Worm (Caenorhabditis elegans): Measurements from ENCODE around the gene D1005.4.

The D1005.4 gene

DNA sequence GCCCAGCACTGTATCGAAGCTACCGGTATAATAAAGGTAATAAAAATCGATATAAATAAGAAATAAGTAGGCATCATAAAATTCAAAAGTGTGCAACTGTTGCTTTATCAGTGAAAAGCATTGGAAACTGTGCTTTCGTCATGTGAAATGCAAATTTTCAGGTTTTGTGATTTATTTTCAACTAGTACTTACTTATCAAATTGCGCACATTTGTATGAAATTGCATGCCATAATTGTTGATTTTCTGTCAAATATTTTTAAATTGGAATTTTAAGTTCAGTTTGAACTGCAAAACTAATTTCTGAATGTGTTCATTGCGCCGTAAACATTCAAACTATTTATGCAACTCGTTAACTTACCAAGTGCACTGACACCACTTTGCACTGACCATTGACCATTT is at the start of gene D1005.4:
Gene D1005.4 (minus strand): TSS at position 101 of the 400 bp plus-strand sequence.
- no peak for TF ChIP-seq sox-4 (tag; optimal IDR thresholded peaks at IDR 0.05)
- TF ChIP-seq unc-98 (GFP tag; IDR thresholded peaks at IDR 0.05): no peak
- TF ChIP-seq ama-1 (optimal IDR thresholded peaks at IDR 0.05): no peak
- no peak for TF ChIP-seq nhr-71 (tag; optimal IDR thresholded peaks at IDR 0.05)
- TF ChIP-seq mab-9 (GFP tag; IDR thresholded peaks at IDR 0.05): no peak
- no peak for TF ChIP-seq mef-2 (tag; optimal IDR thresholded peaks at IDR 0.05)
- no peak for TF ChIP-seq grh-1 (GFP tag; IDR thresholded peaks at IDR 0.05)
- TF ChIP-seq zip-4 (GFP tag; optimal IDR thresholded peaks at IDR 0.05): no peak
- no peak for TF ChIP-seq ceh-63 (GFP tag; optimal IDR thresholded peaks at IDR 0.05)
- no peak for TF ChIP-seq nhr-12 (tag; optimal IDR thresholded peaks at IDR 0.05)
- TF ChIP-seq ets-5 (GFP tag; IDR thresholded peaks at IDR 0.05): no peak
- no peak for TF ChIP-seq lin-39 (tag; optimal IDR thresholded peaks at IDR 0.05)
- no peak for TF ChIP-seq mep-1 (tag; optimal IDR thresholded peaks at IDR 0.05)
- TF ChIP-seq hlh-17 (GFP tag; optimal IDR thresholded peaks at IDR 0.05; ENCODE audit: borderline replicate concordance): no peak

DNA sequence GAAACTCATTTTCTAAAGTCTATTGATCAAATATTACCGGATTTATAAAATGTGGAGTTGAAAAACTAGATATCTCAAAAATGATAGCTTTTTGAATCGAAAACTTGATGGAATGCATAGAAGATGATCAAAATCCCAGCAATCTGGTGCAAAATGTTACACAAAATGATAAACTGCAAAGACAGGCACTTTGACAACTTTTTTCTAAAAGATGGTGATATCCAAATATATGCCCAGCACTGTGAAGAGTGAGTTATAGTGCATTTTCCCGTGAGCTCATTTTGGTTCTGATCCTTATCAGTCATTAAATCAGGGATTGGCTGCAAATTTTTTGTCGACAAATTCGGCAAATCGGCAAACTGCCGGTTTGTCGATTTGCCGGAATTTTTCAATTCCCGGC is 49.6 kb upstream of the D1005.4 start, which contains the start of gene K06A9.3:
Gene K06A9.3 (minus strand): TSS at position 101 of the 400 bp plus-strand sequence.
- TF ChIP-seq ceh-90 (tag; optimal IDR thresholded peaks at IDR 0.05) (no peak), nhr-237 (tag; optimal IDR thresholded peaks at IDR 0.05) (no peak), xbp-1 (tag; optimal IDR thresholded peaks at IDR 0.05) (no peak), lin-39 (tag; optimal IDR thresholded peaks at IDR 0.05) (no peak), ama-1 (optimal IDR thresholded peaks at IDR 0.05) (no peak), unc-62 (GFP tag; optimal IDR thresholded peaks at IDR 0.05) (no peak), ztf-11 (tag; optimal IDR thresholded peaks at IDR 0.05) (no peak), pqm-1 (tag; optimal IDR thresholded peaks at IDR 0.05) (no peak), ceh-63 (GFP tag; optimal IDR thresholded peaks at IDR 0.05) (no peak), mep-1 (tag; optimal IDR thresholded peaks at IDR 0.05) (no peak), hlh-4 (tag; optimal IDR thresholded peaks at IDR 0.05) (no peak), pag-3 (tag; optimal IDR thresholded peaks at IDR 0.05; ENCODE audit: borderline replicate concordance, insufficient read depth) (no peak), zip-4 (GFP tag; optimal IDR thresholded peaks at IDR 0.05) (no peak), fkh-10 (GFP tag; optimal IDR thresholded peaks at IDR 0.05) (no peak), snpc-4 (tag; optimal IDR thresholded peaks at IDR 0.05) (no peak), alr-1 (tag; optimal IDR thresholded peaks at IDR 0.05; ENCODE audit: borderline replicate concordance) (no peak), ztf-4 (tag; optimal IDR thresholded peaks at IDR 0.05) (no peak), ceh-82 (tag; optimal IDR thresholded peaks at IDR 0.05) (no peak), F16B12.6 (tag; optimal IDR thresholded peaks at IDR 0.05) (no peak)

DNA sequence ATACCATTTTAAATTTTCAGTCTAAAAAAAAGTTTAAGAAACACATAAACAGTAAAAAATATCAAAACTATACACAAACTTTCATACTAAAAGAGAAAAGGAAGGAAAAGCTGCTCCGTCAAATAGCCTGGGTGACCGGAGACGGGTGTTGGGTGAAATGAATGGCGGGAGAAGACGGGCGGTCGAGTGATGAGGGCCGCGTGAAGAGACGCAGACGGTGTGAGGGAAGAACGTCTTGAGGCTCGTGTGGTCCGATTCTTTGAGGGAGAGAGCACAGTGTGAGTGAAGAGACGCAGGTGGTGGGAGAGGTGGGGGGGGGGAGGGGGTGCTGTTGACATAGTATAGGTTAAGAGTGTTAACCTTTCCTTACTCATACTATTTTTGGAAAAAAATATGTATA is 43.4 kb upstream of the D1005.4 start:
- TF ChIP-seq Y116A8C.19 (tag; optimal IDR thresholded peaks at IDR 0.05; ENCODE audit: borderline replicate concordance) (no peak), efl-1 (optimal IDR thresholded peaks at IDR 0.05) (no peak), efl-1 (GFP tag; optimal IDR thresholded peaks at IDR 0.05 in 1 of 2) (peak in 1 of 2 experiments; percentile 60), skn-1 (tag; optimal IDR thresholded peaks at IDR 0.05) (peak; percentile 12), mep-1 (tag; optimal IDR thresholded peaks at IDR 0.05) (no peak), nhr-71 (tag; optimal IDR thresholded peaks at IDR 0.05) (peak; percentile 8), lin-14 (GFP tag; optimal IDR thresholded peaks at IDR 0.05) (peak; percentile 81), nhr-19 (GFP tag; conservative IDR thresholded peaks at IDR 0.05) (0 out of 2 replicates have a peak, but pooled peaks have one; percentile 25), rnt-1 (tag; optimal IDR thresholded peaks at IDR 0.05) (peak; percentile 47)

DNA sequence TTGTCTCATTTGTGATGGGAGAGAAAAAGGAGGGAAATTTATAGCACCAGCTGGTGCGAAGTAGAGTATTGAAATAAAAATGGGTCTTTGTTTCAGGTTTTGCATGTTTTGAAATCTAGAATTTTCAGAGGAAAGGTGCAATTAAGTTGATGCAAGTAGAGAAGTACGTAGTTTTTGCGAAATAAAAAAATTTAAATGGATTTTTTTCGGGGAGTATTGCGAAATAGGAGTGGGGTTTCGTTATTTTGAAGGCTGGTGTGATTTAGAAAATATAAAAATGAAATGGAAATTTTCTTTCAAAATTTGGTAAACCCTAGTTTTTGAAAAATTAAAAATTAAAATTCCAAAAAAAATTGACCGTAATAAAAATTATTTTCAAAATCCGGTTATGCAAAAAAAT is 42.5 kb upstream of the D1005.4 start:
- TF ChIP-seq ceh-88 (GFP tag; IDR thresholded peaks at IDR 0.05): no peak
- no peak for TF ChIP-seq C16A3.4 (tag; optimal IDR thresholded peaks at IDR 0.05)
- no peak for TF ChIP-seq efl-1 (optimal IDR thresholded peaks at IDR 0.05)
- no peak for TF ChIP-seq efl-1 (GFP tag; optimal IDR thresholded peaks at IDR 0.05 in 1 of 2)
- TF ChIP-seq zip-4 (GFP tag; optimal IDR thresholded peaks at IDR 0.05): peak; percentile 68
- TF ChIP-seq ztf-11 (tag; optimal IDR thresholded peaks at IDR 0.05): no peak
- no peak for TF ChIP-seq elt-3 (tag; optimal IDR thresholded peaks at IDR 0.05)
- no peak for TF ChIP-seq nhr-20 (tag; optimal IDR thresholded peaks at IDR 0.05)
- peak; percentile 42 for TF ChIP-seq skn-1 (tag; optimal IDR thresholded peaks at IDR 0.05)
- TF ChIP-seq mef-2 (tag; optimal IDR thresholded peaks at IDR 0.05): no peak
- TF ChIP-seq mab-9 (GFP tag; IDR thresholded peaks at IDR 0.05): no peak
- TF ChIP-seq unc-130 (tag; optimal IDR thresholded peaks at IDR 0.05): no peak

Measured in whole organism, L1 larva.